Fruit fly (Drosophila melanogaster) whole organism, adult: ENCODE results near the gene Bmcp.
A peak's percentile ranks its signal among the peaks of the same experiment; 100 is the strongest.

ENCODE experiments used
- CG11617 ChIP-seq: fragments of 200-800 bp; sonication (Bioruptor generic); optimal IDR thresholded peaks from 2 replicates; lab custom pipeline; 2017; ENCODE audit warnings: mild to moderate bottlenecking, missing biosample characterization, missing genetic modification reagents, missing genetic modification characterization
- CG12768 ChIP-seq: fragments of 200-800 bp; sonication (Bioruptor generic); optimal IDR thresholded peaks from 2 replicates; lab custom pipeline; 2017; ENCODE audit warnings: missing biosample characterization, missing genetic modification characterization, mild to moderate bottlenecking, moderate library complexity, missing genetic modification reagents
- CG14711 ChIP-seq: fragments of 200-800 bp; sonication (Bioruptor generic); optimal IDR thresholded peaks from 2 replicates; lab custom pipeline; 2018; ENCODE audit warnings: missing biosample characterization, mild to moderate bottlenecking, missing genetic modification characterization, moderate library complexity
- CG1620 ChIP-seq: fragments of 200-800 bp; sonication (Bioruptor generic); optimal IDR thresholded peaks from 2 replicates; lab custom pipeline; 2016; ENCODE audit warnings: missing biosample characterization, missing genetic modification characterization
- CG33017 ChIP-seq: fragments of 200-800 bp; sonication (Bioruptor generic); optimal IDR thresholded peaks from 2 replicates; lab custom pipeline; 2018; ENCODE audit warnings: missing biosample characterization, mild to moderate bottlenecking, missing genetic modification characterization, moderate library complexity
- CG5204 ChIP-seq: fragments of 200-800 bp; sonication (Bioruptor generic); optimal IDR thresholded peaks from 2 replicates; lab custom pipeline; 2016; ENCODE audit warnings: missing biosample characterization, missing genetic modification characterization
- CG7045 ChIP-seq: fragments of 200-800 bp; sonication (Bioruptor generic); optimal IDR thresholded peaks from 2 replicates; lab custom pipeline; 2017; ENCODE audit warnings: missing biosample characterization, mild to moderate bottlenecking, missing genetic modification characterization
- CG7101 ChIP-seq: fragments of 200-800 bp; sonication (Bioruptor generic); optimal IDR thresholded peaks from 2 replicates; lab custom pipeline; 2018; ENCODE audit warnings: missing biosample characterization, mild to moderate bottlenecking, missing genetic modification characterization, moderate library complexity
- Clk ChIP-seq: fragments of 200-800 bp; sonication (Bioruptor generic); optimal IDR thresholded peaks from 2 replicates; lab custom pipeline; 2017; ENCODE audit warnings: missing biosample characterization, missing genetic modification characterization
- Crg-1 ChIP-seq: fragments of 200-800 bp; sonication (Bioruptor generic); optimal IDR thresholded peaks from 2 replicates; lab custom pipeline; 2016; ENCODE audit warnings: missing biosample characterization, missing genetic modification characterization
- Hr96 ChIP-seq: fragments of 200-800 bp; sonication (Bioruptor generic); optimal IDR thresholded peaks from 2 replicates; lab custom pipeline; 2016; ENCODE audit warnings: missing biosample characterization, missing genetic modification characterization
- Mnt ChIP-seq: fragments of 200-800 bp; sonication (Bioruptor generic); optimal IDR thresholded peaks from 2 replicates; lab custom pipeline; 2016; ENCODE audit warnings: missing biosample characterization, mild to moderate bottlenecking, missing genetic modification characterization
- bab1 ChIP-seq: fragments of 200-800 bp; sonication (Bioruptor generic); optimal IDR thresholded peaks from 3 replicates; lab custom pipeline; 2019; ENCODE audit warnings: missing biosample characterization, mild to moderate bottlenecking, missing genetic modification characterization, moderate library complexity
- cic ChIP-seq: fragments of 200-800 bp; sonication (Bioruptor generic); optimal IDR thresholded peaks from 2 replicates; lab custom pipeline; 2017; ENCODE audit warnings: missing biosample characterization, mild to moderate bottlenecking, missing genetic modification characterization, moderate library complexity
- cnc ChIP-seq, 2 experiments: fragments of >200 bp; optimal IDR thresholded peaks; 2 replicates each; lab custom pipeline; 2017
- kay ChIP-seq: fragments of 200-800 bp; sonication (Bioruptor generic); peaks from one replicate; lab custom pipeline; 2016; ENCODE audit warnings: missing biosample characterization, missing genetic modification characterization, borderline replicate concordance
- ovo ChIP-seq: fragments of 200-800 bp; sonication (Bioruptor generic); optimal IDR thresholded peaks from 2 replicates; lab custom pipeline; 2016; ENCODE audit warnings: missing biosample characterization, missing genetic modification characterization
- pad ChIP-seq: fragments of 200-800 bp; sonication (Bioruptor generic); optimal IDR thresholded peaks from 3 replicates; lab custom pipeline; 2017; ENCODE audit warnings: missing biosample characterization, missing genetic modification characterization, mild to moderate bottlenecking, moderate library complexity, missing genetic modification reagents
- tj ChIP-seq: fragments of 200-800 bp; sonication (Bioruptor generic); optimal IDR thresholded peaks from 3 replicates; lab custom pipeline; 2017; ENCODE audit warnings: missing biosample characterization, mild to moderate bottlenecking, missing genetic modification characterization, moderate library complexity
- toe ChIP-seq: fragments of 200-800 bp; sonication (Bioruptor generic); optimal IDR thresholded peaks from 2 replicates; lab custom pipeline; 2016; ENCODE audit warnings: missing biosample characterization, missing genetic modification characterization

Bmcp gene

DNA sequence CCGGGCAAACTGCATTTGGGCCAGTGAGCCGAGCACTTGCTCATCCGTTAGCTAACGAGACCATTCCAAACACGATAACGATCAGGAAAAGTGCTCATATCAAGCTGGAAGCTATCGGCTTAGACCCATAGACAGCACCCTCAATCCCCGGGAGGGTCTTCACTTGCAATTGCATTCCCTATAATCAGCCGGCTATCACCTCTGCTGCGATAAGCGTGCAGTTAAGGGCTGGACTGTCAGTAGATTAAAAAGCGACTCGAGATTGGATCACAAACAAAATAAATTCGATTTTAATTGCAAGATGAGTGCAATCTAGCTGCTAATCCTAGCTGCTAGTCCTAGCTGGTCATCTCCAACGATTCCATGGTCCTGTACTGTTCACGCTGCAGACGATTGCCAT, 53.1 kb downstream of the Bmcp start:
- no peak for TF ChIP-seq kay
- TF ChIP-seq pad (GFP tag; lab: Kevin White, UChicago), result no peak
- TF ChIP-seq ovo (GFP tag; lab: Kevin White, UChicago), result no peak
- no peak for TF ChIP-seq Clk (GFP tag; lab: Kevin White, UChicago)
- peak; percentile 46 for TF ChIP-seq CG12768 (GFP tag; lab: Kevin White, UChicago)
- no peak for TF ChIP-seq bab1
- TF ChIP-seq CG5204 (GFP tag; lab: Kevin White, UChicago), result no peak
- TF ChIP-seq CG33017 (tag; lab: Kevin White, UChicago), result no peak
- TF ChIP-seq CG7045 (GFP tag; lab: Kevin White, UChicago), result no peak
- peak; percentile 19 for TF ChIP-seq CG7101 (tag; lab: Kevin White, UChicago)
- peak; percentile 2 for TF ChIP-seq Mnt
- no peak for TF ChIP-seq Hr96 (GFP tag; lab: Kevin White, UChicago)
- TF ChIP-seq tj, result no peak
- TF ChIP-seq cic (GFP tag; lab: Kevin White, UChicago), result peak; percentile 69
- TF ChIP-seq Crg-1, result no peak
- no peak for TF ChIP-seq CG14711 (tag; lab: Kevin White, UChicago)
- no peak for TF ChIP-seq cnc (optimal IDR thresholded peaks at IDR 0.05; lab: Kevin White, UChicago)
- TF ChIP-seq toe, result no peak
- TF ChIP-seq CG11617, result no peak
- no peak for TF ChIP-seq CG1620

DNA sequence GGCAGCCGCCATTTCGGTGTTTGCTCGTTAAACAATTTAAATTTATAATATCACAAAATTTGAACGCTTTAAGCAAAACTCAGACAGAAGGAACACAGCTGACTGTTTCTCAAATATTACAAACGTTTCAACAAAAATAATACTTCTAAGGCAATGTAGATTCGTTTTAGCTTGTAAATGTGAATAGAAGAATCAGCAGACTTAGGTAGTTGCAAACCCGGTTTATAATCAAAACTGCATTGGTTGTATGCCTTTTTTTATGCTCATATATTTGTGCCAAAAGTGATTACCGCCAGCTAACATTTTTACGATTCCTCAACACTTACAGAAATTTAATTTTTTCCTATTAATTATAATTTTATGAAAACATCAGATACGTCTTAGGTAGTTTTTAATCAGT, 53.7 kb downstream of the Bmcp start, which contains the start of gene Tim13:
Gene Tim13 (minus strand): TSS at position 101 of the 400 bp plus-strand sequence.
- TF ChIP-seq bab1 (no peak), toe (no peak), Mnt (no peak), CG33017 (tag; lab: Kevin White, UChicago) (no peak), pad (GFP tag; lab: Kevin White, UChicago) (no peak), CG1620 (no peak), cic (GFP tag; lab: Kevin White, UChicago) (no peak)

DNA sequence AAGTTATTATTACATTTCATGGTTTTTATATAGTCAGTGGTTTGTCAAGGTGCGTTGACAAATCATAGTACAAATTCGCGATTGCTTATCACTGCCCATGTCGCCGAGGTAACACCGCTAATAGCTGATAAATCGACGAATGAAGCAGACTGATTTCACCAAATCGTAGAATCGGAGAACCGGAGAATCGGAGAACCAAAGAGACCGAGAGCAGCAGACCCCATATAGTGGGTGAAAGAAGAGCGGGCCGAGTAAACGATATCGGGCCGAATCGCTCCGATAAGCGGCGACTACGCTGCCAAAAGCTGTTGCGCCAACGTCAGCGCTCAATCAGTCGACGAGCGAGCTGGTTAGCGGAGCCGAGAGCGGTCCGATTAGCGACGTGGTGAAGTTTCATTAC, 56.0 kb downstream of the Bmcp start, which contains the start of gene CG14131:
Gene CG14131 (plus strand): TSS at position 343 of the 400 bp plus-strand sequence.
- peak; percentile 6 for TF ChIP-seq CG7101 (tag; lab: Kevin White, UChicago)
- TF ChIP-seq CG33017 (tag; lab: Kevin White, UChicago), result no peak
- TF ChIP-seq cic (GFP tag; lab: Kevin White, UChicago), result peak; percentile 26
- no peak for TF ChIP-seq CG5204 (GFP tag; lab: Kevin White, UChicago)
- TF ChIP-seq kay, result peak; percentile 60
- TF ChIP-seq CG7045 (GFP tag; lab: Kevin White, UChicago), result no peak
- no peak for TF ChIP-seq tj

- TF ChIP-seq toe (no peak), Hr96 (GFP tag; lab: Kevin White, UChicago) (no peak), cic (GFP tag; lab: Kevin White, UChicago) (peak; percentile 50), bab1 (peak; percentile 14), Mnt (peak; percentile 14), tj (peak; percentile 33), kay (peak; percentile 21)
These were observed 56.7 kb downstream of the Bmcp start for dm6 chr3L:11777348-11777958.
